Fruit fly (Drosophila melanogaster): ENCODE data around the gene CG7194.
A peak's percentile ranks its signal among the peaks of the same experiment; 100 is the strongest.

The CG7194 gene

DNA sequence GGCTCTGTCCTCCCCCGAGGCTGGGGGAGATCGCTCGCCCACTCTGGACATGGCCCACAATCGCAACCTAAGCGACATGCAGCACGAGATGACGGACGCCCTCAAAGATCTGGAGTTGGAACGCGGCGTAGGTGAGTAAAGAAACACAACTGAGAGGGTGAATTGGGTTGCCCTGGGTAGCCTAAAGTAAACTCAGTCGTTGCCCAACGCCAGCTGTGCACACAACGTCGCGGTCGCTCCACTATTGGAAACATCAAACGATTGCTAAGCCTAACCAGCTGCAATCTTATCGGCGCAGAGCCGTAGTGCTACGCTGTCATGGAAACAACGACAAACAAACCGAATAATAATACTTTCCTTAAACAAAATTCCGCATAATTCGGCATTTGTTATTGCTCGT lies 43.5 kb upstream of the CG7194 start (continued):
- TF ChIP-seq cad (GFP tag; optimal IDR thresholded peaks at IDR 0.05), result no peak
- peak; percentile 71; the same call in 2 of the 3 replicates for TF ChIP-seq ci (GFP tag; IDR thresholded peaks at IDR 0.05)
- peak; percentile 44 for TF ChIP-seq CG2875 (GFP tag; optimal IDR thresholded peaks at IDR 0.05)
- peak; percentile 34; the same call in 1 of the 2 replicates for TF ChIP-seq stc (GFP tag; IDR thresholded peaks at IDR 0.05)
- no peak for TF ChIP-seq CG4360 (GFP tag; IDR thresholded peaks at IDR 0.05)
- peak in 1 of 2 experiments; percentile 9 for TF ChIP-seq dpn (GFP tag; optimal IDR thresholded peaks at IDR 0.05)
- 0 out of 2 replicates have a peak, but pooled peaks have one; percentile 15 for TF ChIP-seq bowl (GFP tag; IDR thresholded peaks at IDR 0.05)
- TF ChIP-seq B-H2 (GFP tag; optimal IDR thresholded peaks at IDR 0.05), result peak; percentile 28
- TF ChIP-seq CG14441 (GFP tag; IDR thresholded peaks at IDR 0.05), result 0 out of 2 replicates have a peak, but pooled peaks have one; percentile 24
- peak; percentile 49; the same call in 1 of the 3 replicates for TF ChIP-seq so (GFP tag; IDR thresholded peaks at IDR 0.05)
- no peak for TF ChIP-seq CG12219 (GFP tag; optimal IDR thresholded peaks at IDR 0.05)
- peak; percentile 47 for TF ChIP-seq fd64A (GFP tag; optimal IDR thresholded peaks at IDR 0.05)
- TF ChIP-seq Camta (GFP tag; optimal IDR thresholded peaks at IDR 0.05), result peak; percentile 11
- TF ChIP-seq ATbp (GFP tag; optimal IDR thresholded peaks at IDR 0.05), result peak; percentile 86
- 0 out of 3 replicates have a peak, but pooled peaks have one; percentile 12 for TF ChIP-seq CG11695 (GFP tag; IDR thresholded peaks at IDR 0.05)
- TF ChIP-seq CG4707 (GFP tag; optimal IDR thresholded peaks at IDR 0.05), result no peak
- TF ChIP-seq CrebB (tag; optimal IDR thresholded peaks at IDR 0.05), result peak; percentile 38
- TF ChIP-seq Fer3 (tag; optimal IDR thresholded peaks at IDR 0.05), result peak; percentile 19
- peak; percentile 39 for TF ChIP-seq HmgZ (tag; optimal IDR thresholded peaks at IDR 0.05)
- peak; percentile 28 for TF ChIP-seq da (GFP tag; optimal IDR thresholded peaks at IDR 0.05)
- 0 out of 2 replicates have a peak, but pooled peaks have one; percentile 11 for TF ChIP-seq CG31224 (GFP tag; IDR thresholded peaks at IDR 0.05)
- TF ChIP-seq hbn (GFP tag; IDR thresholded peaks at IDR 0.05; ENCODE audit: partially characterized antibody), result no peak
- peak; percentile 1 for TF ChIP-seq CG7987 (GFP tag; optimal IDR thresholded peaks at IDR 0.05)
- TF ChIP-seq CG10209 (GFP tag; optimal IDR thresholded peaks at IDR 0.05), result peak; percentile 50
- no peak for TF ChIP-seq Atf-2 (GFP tag; optimal IDR thresholded peaks at IDR 0.05)
- no peak for TF ChIP-seq hkb (optimal IDR thresholded peaks at IDR 0.05)
- peak; percentile 75 for TF ChIP-seq hkb (GFP tag; IDR thresholded peaks at IDR 0.05)
- TF ChIP-seq disco-r (GFP tag; optimal IDR thresholded peaks at IDR 0.05), result no peak
- peak; percentile 23; the same call in 1 of the 2 replicates for TF ChIP-seq E2f2 (GFP tag; IDR thresholded peaks at IDR 0.05)
- peak; percentile 47; the same call in 1 of the 2 replicates for TF ChIP-seq CG11247 (GFP tag; IDR thresholded peaks at IDR 0.05)
- TF ChIP-seq lov (optimal IDR thresholded peaks at IDR 0.05), result no peak
- 0 out of 3 replicates have a peak, but pooled peaks have one; percentile 44 for TF ChIP-seq lov (GFP tag; IDR thresholded peaks at IDR 0.05)
- 0 out of 3 replicates have a peak, but pooled peaks have one; percentile 31 for TF ChIP-seq dysf (GFP tag; IDR thresholded peaks at IDR 0.05)
- TF ChIP-seq CG4328 (GFP tag; optimal IDR thresholded peaks at IDR 0.05), result peak; percentile 50
- TF ChIP-seq schlank (tag; optimal IDR thresholded peaks at IDR 0.05), result peak; percentile 29
- peak; percentile 11 for TF ChIP-seq cwo (GFP tag; optimal IDR thresholded peaks at IDR 0.05)
- TF ChIP-seq eyg (GFP tag; optimal IDR thresholded peaks at IDR 0.05), result no peak
- peak; percentile 20 for TF ChIP-seq Jarid2 (GFP tag; optimal IDR thresholded peaks at IDR 0.05)
- TF ChIP-seq HLH3B (GFP tag; IDR thresholded peaks at IDR 0.05), result peak; percentile 45; the same call in 1 of the 2 replicates
- TF ChIP-seq E2f1 (GFP tag; IDR thresholded peaks at IDR 0.05), result peak; percentile 17; the same call in 1 of the 2 replicates
- no peak for TF ChIP-seq CG6689 (GFP tag; IDR thresholded peaks at IDR 0.05)
- no peak for TF ChIP-seq Hmr (GFP tag; optimal IDR thresholded peaks at IDR 0.05)
- peak; percentile 20 for TF ChIP-seq ac (GFP tag; optimal IDR thresholded peaks at IDR 0.05)

Data from whole organism, embryonic.